Fruit fly (Drosophila melanogaster): Measurements from ENCODE around the gene CG44040.

dm6 chr3R:15346018-15346383 is 25.8 kb downstream of the CG44040 start, which contains the start of the genes Surf4 and CG31301:
- TF ChIP-seq CG8478 (optimal IDR thresholded peaks at IDR 0.05) (no peak), CTCF (optimal IDR thresholded peaks at IDR 0.05) (no peak)

Measured in S2 (cell line).